Worm (Caenorhabditis elegans) whole organism, L4 larva: ENCODE measurements around the gene grl-7.

ENCODE experiments used
- D1046.2 ChIP-seq: fragments of 200-800 bp; sonication (Bioruptor generic); IDR thresholded peaks from 2 replicates; pipeline ENCODE4 v1.3.6; 2022; ENCODE audit warnings: missing genetic modification characterization, missing compliant biosample characterization
- F37D6.2 ChIP-seq: sonication (generic microtip); optimal IDR thresholded peaks from 2 replicates; lab custom pipeline; 2016; ENCODE audit warnings: mild to moderate bottlenecking, missing genetic modification characterization, missing compliant biosample characterization
- R02D3.7 ChIP-seq: fragments of 150-350 bp; sonication (generic microtip); optimal IDR thresholded peaks from 3 replicates; lab custom pipeline; 2014; ENCODE audit warnings: missing biosample characterization, missing genetic modification characterization
- T26A8.4 ChIP-seq: fragments of 200-800 bp; sonication (Bioruptor generic); IDR thresholded peaks from 2 replicates; pipeline ENCODE4 v1.3.6; 2022; ENCODE audit warnings: missing genetic modification characterization, missing compliant biosample characterization
- Y105C5A.15 ChIP-seq: fragments of 200-800 bp; sonication (Bioruptor generic); IDR thresholded peaks from 2 replicates; pipeline ENCODE4 v1.3.6; 2022; ENCODE audit warnings: missing genetic modification characterization, missing compliant biosample characterization
- Y5F2A.4 ChIP-seq: fragments of 200-800 bp; sonication (Bioruptor generic); optimal IDR thresholded peaks from 2 replicates; lab custom pipeline; 2018; ENCODE audit warnings: mild to moderate bottlenecking, missing genetic modification characterization, missing compliant biosample characterization
- aha-1 ChIP-seq: fragments of 150-350 bp; peaks from one replicate; lab custom pipeline; 2014; ENCODE audit warnings: missing biosample characterization, missing genetic modification characterization
- ama-1 ChIP-seq: fragments of 150-350 bp; optimal IDR thresholded peaks from 2 replicates; lab custom pipeline; 2014; ENCODE audit warnings: inconsistent platforms, mixed read lengths
- ceh-44 ChIP-seq: fragments of 200-800 bp; sonication (Bioruptor generic); IDR thresholded peaks from 2 replicates; pipeline ENCODE4 v1.3.6; 2022; ENCODE audit warnings: missing genetic modification reagents, missing genetic modification characterization, missing compliant biosample characterization
- ces-1 ChIP-seq: fragments of 150-350 bp; sonication (generic microtip); optimal IDR thresholded peaks from 4 replicates; lab custom pipeline; 2014; ENCODE audit warnings: missing biosample characterization, missing genetic modification reagents, missing genetic modification characterization
- cey-2 ChIP-seq: sonication (generic microtip); optimal IDR thresholded peaks from 3 replicates; lab custom pipeline; 2017; ENCODE audit warnings: missing genetic modification characterization, mild to moderate bottlenecking, missing compliant biosample characterization, antibody characterized with exemption, borderline replicate concordance; ENCODE audit not compliant: insufficient read depth
- ctbp-1 ChIP-seq: fragments of 200-800 bp; sonication (Bioruptor generic); IDR thresholded peaks from 2 replicates; pipeline ENCODE4 v1.3.6; 2022; ENCODE audit warnings: missing genetic modification reagents, missing genetic modification characterization, missing compliant biosample characterization
- dmd-9 ChIP-seq: fragments of 200-800 bp; sonication (Bioruptor generic); IDR thresholded peaks from 2 replicates; pipeline ENCODE4 v1.3.6; 2022; ENCODE audit warnings: missing genetic modification reagents, missing genetic modification characterization, missing compliant biosample characterization
- dpl-1 ChIP-seq: fragments of 150-350 bp; optimal IDR thresholded peaks from 2 replicates; lab custom pipeline; 2014; ENCODE audit warnings: missing biosample characterization, missing genetic modification reagents, missing genetic modification characterization
- dve-1 ChIP-seq: sonication (generic microtip); optimal IDR thresholded peaks from 2 replicates; lab custom pipeline; 2017; ENCODE audit warnings: antibody characterized with exemption, mild to moderate bottlenecking, missing genetic modification characterization, missing compliant biosample characterization; ENCODE audit not compliant: insufficient read depth
- egl-43 ChIP-seq: fragments of 200-800 bp; sonication (Bioruptor generic); IDR thresholded peaks from 2 replicates; pipeline ENCODE4 v1.3.6; 2022; ENCODE audit warnings: missing genetic modification reagents, missing genetic modification characterization, missing compliant biosample characterization
- fkh-10 ChIP-seq: fragments of 150-350 bp; optimal IDR thresholded peaks from 2 replicates; lab custom pipeline; 2014; ENCODE audit warnings: missing biosample characterization, missing genetic modification reagents, missing genetic modification characterization
- hlh-11 ChIP-seq: fragments of 200-800 bp; sonication (Bioruptor generic); optimal IDR thresholded peaks from 2 replicates; lab custom pipeline; 2018; ENCODE audit warnings: mild to moderate bottlenecking, missing genetic modification characterization, missing compliant biosample characterization
- hlh-30 ChIP-seq: sonication (generic microtip); optimal IDR thresholded peaks from 2 replicates; lab custom pipeline; 2017; ENCODE audit warnings: antibody characterized with exemption, mild to moderate bottlenecking, missing genetic modification characterization, missing compliant biosample characterization; ENCODE audit not compliant: insufficient read depth
- jun-1 ChIP-seq: fragments of 150-350 bp; optimal IDR thresholded peaks from 2 replicates; lab custom pipeline; 2014; ENCODE audit warnings: missing biosample characterization, missing genetic modification reagents, missing genetic modification characterization
- lim-7 ChIP-seq: fragments of 200-800 bp; sonication (Bioruptor generic); IDR thresholded peaks from 2 replicates; pipeline ENCODE4 v1.3.6; 2022; ENCODE audit warnings: missing genetic modification characterization, missing compliant biosample characterization
- lir-3 ChIP-seq: sonication (generic microtip); optimal IDR thresholded peaks from 2 replicates; lab custom pipeline; 2016; ENCODE audit warnings: mild to moderate bottlenecking, missing genetic modification characterization, missing compliant biosample characterization
- mdt-29 ChIP-seq: fragments of 200-800 bp; sonication (Bioruptor generic); IDR thresholded peaks from 2 replicates; pipeline ENCODE4 v1.3.6; 2022; ENCODE audit warnings: missing genetic modification reagents, missing genetic modification characterization, missing compliant biosample characterization
- nhr-11 ChIP-seq: fragments of 150-350 bp; optimal IDR thresholded peaks from 2 replicates; lab custom pipeline; 2014; ENCODE audit warnings: missing biosample characterization, missing genetic modification characterization
- nhr-237 ChIP-seq: sonication (generic microtip); optimal IDR thresholded peaks from 2 replicates; lab custom pipeline; 2017; ENCODE audit warnings: missing biosample characterization, missing genetic modification characterization
- nhr-28 ChIP-seq: fragments of 150-350 bp; optimal IDR thresholded peaks from 2 replicates; lab custom pipeline; 2014; ENCODE audit warnings: missing biosample characterization, missing genetic modification characterization
- nhr-42 ChIP-seq: fragments of 200-800 bp; sonication (Bioruptor generic); IDR thresholded peaks from 2 replicates; pipeline ENCODE4 v1.3.6; 2022; ENCODE audit warnings: missing genetic modification characterization, missing compliant biosample characterization
- nhr-48 ChIP-seq: sonication (generic microtip); optimal IDR thresholded peaks from 2 replicates; lab custom pipeline; 2016; ENCODE audit warnings: mild to moderate bottlenecking, missing genetic modification characterization, missing compliant biosample characterization
- nhr-6 ChIP-seq: fragments of 150-350 bp; optimal IDR thresholded peaks from 2 replicates; lab custom pipeline; 2014; ENCODE audit warnings: missing biosample characterization, missing genetic modification characterization
- php-3 ChIP-seq: fragments of 200-800 bp; sonication (Bioruptor generic); IDR thresholded peaks from 2 replicates; pipeline ENCODE4 v1.3.6; 2022; ENCODE audit warnings: missing genetic modification reagents, missing genetic modification characterization, missing compliant biosample characterization
- rbr-2 ChIP-seq: sonication (generic microtip); optimal IDR thresholded peaks from 2 replicates; lab custom pipeline; 2016; ENCODE audit warnings: missing genotype, missing genetic modification characterization, missing compliant biosample characterization
- set-16 ChIP-seq: fragments of 200-800 bp; sonication (Bioruptor generic); IDR thresholded peaks from 2 replicates; pipeline ENCODE4 v1.3.6; 2022; ENCODE audit warnings: missing genetic modification reagents, missing genetic modification characterization, missing compliant biosample characterization
- skn-1 ChIP-seq: fragments of 150-350 bp; optimal IDR thresholded peaks from 2 replicates; lab custom pipeline; 2014; ENCODE audit warnings: missing biosample characterization, missing genetic modification characterization
- snpc-1.2 ChIP-seq: fragments of 200-800 bp; sonication (Bioruptor generic); IDR thresholded peaks from 2 replicates; pipeline ENCODE4 v1.3.6; 2022; ENCODE audit warnings: missing genetic modification reagents, missing genetic modification characterization, missing compliant biosample characterization
- spr-1 ChIP-seq: sonication (generic microtip); optimal IDR thresholded peaks from 2 replicates; lab custom pipeline; 2016; ENCODE audit warnings: mild to moderate bottlenecking, missing genetic modification characterization, missing compliant biosample characterization
- unc-130 ChIP-seq: sonication (generic microtip); optimal IDR thresholded peaks from 2 replicates; lab custom pipeline; 2016; ENCODE audit warnings: missing genetic modification reagents, missing genetic modification characterization, missing compliant biosample characterization
- unc-62 ChIP-seq, 3 experiments: fragments of 150-350 bp in 1 of 3; sonication (generic microtip); optimal IDR thresholded peaks in 2 of 3; peaks in 1 of 3; 1 replicate in 1 of 3; 2 replicates in 2 of 3; lab custom pipeline; 2014 to 2017; ENCODE audit warnings: missing biosample characterization in 3 of 3, missing genetic modification characterization in 3 of 3, missing genetic modification reagents in 3 of 3, missing genotype in 1 of 3
- zag-1 ChIP-seq: fragments of 150-350 bp; optimal IDR thresholded peaks from 2 replicates; lab custom pipeline; 2014; ENCODE audit warnings: missing biosample characterization, missing genetic modification characterization
- zip-2 ChIP-seq: fragments of 150-350 bp; optimal IDR thresholded peaks from 2 replicates; lab custom pipeline; 2014; ENCODE audit warnings: missing biosample characterization, missing genetic modification characterization

Gene grl-7

ce11 chrV:11344816-11345336, 1.9 kb downstream of the grl-7 start:
- TF ChIP-seq unc-62 (GFP tag; optimal IDR thresholded peaks at IDR 0.05 in 1 of 2; lab: Kevin White, UChicago) (peak in 1 of 2 experiments; percentile 74), unc-62 (tag; optimal IDR thresholded peaks at IDR 0.05; lab: Kevin White, UChicago) (no peak), snpc-1.2 (GFP tag; lab: Robert Waterston, UW) (no peak)

- TF ChIP-seq zip-2 (peak; percentile 4), cey-2 (tag; lab: Kevin White, UChicago) (no peak), T26A8.4 (GFP tag; lab: Robert Waterston, UW) (peak; percentile 54; the same call in 1 of the 2 replicates), dmd-9 (GFP tag; lab: Robert Waterston, UW) (no peak), lim-7 (GFP tag; lab: Robert Waterston, UW) (no peak), unc-62 (GFP tag; optimal IDR thresholded peaks at IDR 0.05 in 1 of 2; lab: Kevin White, UChicago) (peak in 1 of 2 experiments; percentile 65), unc-62 (tag; optimal IDR thresholded peaks at IDR 0.05; lab: Kevin White, UChicago) (no peak)
Measured at ce11 chrV:11344112-11344511, 2.7 kb downstream of the grl-7 start.

DNA sequence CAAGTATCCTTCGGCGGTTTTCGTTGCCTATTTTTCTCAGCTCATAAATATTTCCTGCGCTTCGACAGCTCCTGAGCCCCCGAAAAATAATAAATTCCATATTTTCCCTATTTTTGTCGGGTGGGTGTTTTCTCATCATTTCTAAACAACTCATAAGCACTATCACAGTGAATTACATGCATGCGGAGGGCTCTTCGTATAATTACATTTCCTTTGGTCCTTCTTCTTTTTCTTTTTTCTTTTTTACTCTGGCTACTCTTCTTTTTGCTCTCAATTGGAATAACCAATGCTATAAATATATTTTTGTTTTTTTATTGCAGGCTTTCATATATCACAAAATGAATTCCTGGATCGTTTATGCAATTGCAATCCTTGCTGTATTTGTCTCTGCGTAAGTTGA, 4.9 kb downstream of the grl-7 start, which contains the start of gene T02E9.5:
Gene T02E9.5 (plus strand): TSS at position 321 of the 400 bp plus-strand sequence.
- TF ChIP-seq nhr-28 (tag; lab: Kevin White, UChicago) = no peak
- TF ChIP-seq ces-1 (GFP tag; lab: Kevin White, UChicago) = peak; percentile 42

- TF ChIP-seq dpl-1 (GFP tag; lab: Kevin White, UChicago) (no peak), fkh-10 (GFP tag; lab: Kevin White, UChicago) (peak; percentile 91), skn-1 (tag; lab: Kevin White, UChicago) (no peak), ama-1 (lab: Kevin White, UChicago) (no peak), lir-3 (tag; lab: Kevin White, UChicago) (no peak), dve-1 (tag; lab: Kevin White, UChicago) (no peak), ces-1 (GFP tag; lab: Kevin White, UChicago) (peak; percentile 72), Y105C5A.15 (GFP tag; lab: Robert Waterston, UW) (no peak), ctbp-1 (GFP tag; lab: Robert Waterston, UW) (peak; percentile 63; the same call in 1 of the 2 replicates), rbr-2 (tag; lab: Kevin White, UChicago) (peak; percentile 27), R02D3.7 (tag; lab: Kevin White, UChicago) (no peak), set-16 (GFP tag; lab: Robert Waterston, UW) (peak; percentile 82), lim-7 (GFP tag; lab: Robert Waterston, UW) (0 out of 2 replicates have a peak, but pooled peaks have one; percentile 46), hlh-11 (tag; lab: Kevin White, UChicago) (peak; percentile 11), hlh-30 (tag; lab: Kevin White, UChicago) (no peak), unc-62 (GFP tag; optimal IDR thresholded peaks at IDR 0.05 in 1 of 2; lab: Kevin White, UChicago) (peak in 1 of 2 experiments; percentile 3), unc-62 (tag; optimal IDR thresholded peaks at IDR 0.05; lab: Kevin White, UChicago) (no peak), Y5F2A.4 (GFP tag; lab: Kevin White, UChicago) (no peak), egl-43 (GFP tag; lab: Robert Waterston, UW) (0 out of 2 replicates have a peak, but pooled peaks have one; percentile 29), D1046.2 (GFP tag; lab: Robert Waterston, UW) (no peak), F37D6.2 (peak; percentile 14), nhr-6 (tag; lab: Kevin White, UChicago) (no peak), nhr-42 (no peak), mdt-29 (GFP tag; lab: Robert Waterston, UW) (no peak), nhr-237 (tag; lab: Kevin White, UChicago) (no peak), zag-1 (tag; lab: Kevin White, UChicago) (no peak), jun-1 (tag; lab: Kevin White, UChicago) (no peak), snpc-1.2 (GFP tag; lab: Robert Waterston, UW) (no peak), unc-130 (GFP tag; lab: Kevin White, UChicago) (no peak), aha-1 (tag; lab: Kevin White, UChicago) (peak; percentile 89), nhr-11 (no peak), php-3 (GFP tag; lab: Robert Waterston, UW) (no peak), nhr-48 (tag; lab: Kevin White, UChicago) (no peak), spr-1 (tag; lab: Kevin White, UChicago) (no peak), ceh-44 (GFP tag; lab: Robert Waterston, UW) (no peak)
Measured at ce11 chrV:11341130-11341675, 5.6 kb downstream of the grl-7 start.
